Fruit fly (Drosophila melanogaster): Measurements from ENCODE around the gene CG31635.

The CG31635 gene

DNA sequence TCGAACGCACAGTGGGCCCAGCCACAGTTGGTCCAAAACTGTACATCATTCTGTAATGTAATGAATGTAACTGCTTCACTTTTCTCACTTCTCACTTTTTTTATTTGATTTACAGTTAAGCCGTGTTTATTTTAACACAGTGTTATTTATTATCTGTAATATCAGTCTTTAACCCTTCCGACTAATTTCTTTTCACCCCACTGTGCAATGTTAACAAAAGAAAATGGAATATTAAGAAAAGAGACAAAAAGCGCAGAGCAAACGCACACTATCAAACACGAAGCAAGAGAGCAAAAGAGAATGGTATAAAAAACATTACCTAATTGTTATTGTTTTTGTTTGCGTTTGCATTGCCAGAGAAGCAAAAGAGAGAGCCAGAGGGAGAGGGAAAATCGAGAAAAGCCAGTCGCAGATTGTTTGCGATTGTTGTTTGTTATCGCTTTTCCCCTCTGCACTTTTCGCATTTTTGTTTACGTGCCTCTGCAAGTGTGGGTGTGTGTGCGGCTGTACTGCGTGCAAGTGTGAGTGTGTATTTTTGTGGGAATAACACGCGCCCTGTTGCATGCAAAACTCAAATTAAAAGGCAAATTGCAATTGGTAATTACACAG, 1.7 kb downstream of the CG31635 start (continued):
- TF ChIP-seq sisA (GFP tag; IDR thresholded peaks at IDR 0.05) (peak; percentile 97), toy (GFP tag; IDR thresholded peaks at IDR 0.05) (peak; percentile 88), Eip74EF (GFP tag; optimal IDR thresholded peaks at IDR 0.05) (peak in 1 of 2 experiments; percentile 99), CTCF (GFP tag; optimal IDR thresholded peaks at IDR 0.05) (peak; percentile 78), Hmx (GFP tag; optimal IDR thresholded peaks at IDR 0.05) (no peak), CG10321 (GFP tag; IDR thresholded peaks at IDR 0.05) (peak; percentile 82), so (GFP tag; IDR thresholded peaks at IDR 0.05) (peak; percentile 97), az2 (GFP tag; optimal IDR thresholded peaks at IDR 0.05) (peak; percentile 99), Opbp (GFP tag; IDR thresholded peaks at IDR 0.05; ENCODE audit: partially characterized antibody) (peak; percentile 25; the same call in 1 of the 3 replicates), Usf (GFP tag; optimal IDR thresholded peaks at IDR 0.05) (peak; percentile 88), chn (GFP tag; optimal IDR thresholded peaks at IDR 0.05) (peak; percentile 99), Camta (GFP tag; optimal IDR thresholded peaks at IDR 0.05) (peak; percentile 99), zfh2 (GFP tag; optimal IDR thresholded peaks at IDR 0.05) (peak; percentile 94), pzg (GFP tag; optimal IDR thresholded peaks at IDR 0.05) (peak; percentile 15), gce (GFP tag; IDR thresholded peaks at IDR 0.05) (peak; percentile 97), danr (GFP tag; IDR thresholded peaks at IDR 0.05) (peak; percentile 95), CG30431 (GFP tag; optimal IDR thresholded peaks at IDR 0.05) (peak; percentile 98), ewg (GFP tag; optimal IDR thresholded peaks at IDR 0.05) (peak; percentile 97), CG2889 (GFP tag; IDR thresholded peaks at IDR 0.05) (peak; percentile 93), CG12391 (tag; optimal IDR thresholded peaks at IDR 0.05) (peak; percentile 99), her (GFP tag; optimal IDR thresholded peaks at IDR 0.05) (peak; percentile 97), grn (GFP tag; optimal IDR thresholded peaks at IDR 0.05) (peak; percentile 83), eyg (GFP tag; optimal IDR thresholded peaks at IDR 0.05) (peak; percentile 97), Ptx1 (GFP tag; IDR thresholded peaks at IDR 0.05) (peak; percentile 98), Dll (GFP tag; IDR thresholded peaks at IDR 0.05; ENCODE audit: partially characterized antibody) (peak; percentile 37; the same call in 1 of the 4 replicates), scrt (GFP tag; optimal IDR thresholded peaks at IDR 0.05) (peak; percentile 89), CG34224 (GFP tag; IDR thresholded peaks at IDR 0.05; ENCODE audit: partially characterized antibody) (no peak), nerfin-1 (tag; optimal IDR thresholded peaks at IDR 0.05) (peak; percentile 97), sens-2 (GFP tag; IDR thresholded peaks at IDR 0.05) (peak; percentile 96), CG15479 (GFP tag; optimal IDR thresholded peaks at IDR 0.05) (peak; percentile 89), Poxn (GFP tag; IDR thresholded peaks at IDR 0.05) (peak; percentile 88), Hr78 (GFP tag; optimal IDR thresholded peaks at IDR 0.05) (peak in 1 of 2 experiments; percentile 95), CG15696 (tag; optimal IDR thresholded peaks at IDR 0.05) (peak; percentile 95), CG17612 (GFP tag; IDR thresholded peaks at IDR 0.05) (peak; percentile 93), ttk (GFP tag; IDR thresholded peaks at IDR 0.05) (peak; percentile 97), sr (GFP tag; IDR thresholded peaks at IDR 0.05) (peak; percentile 90), Awh (GFP tag; IDR thresholded peaks at IDR 0.05) (peak; percentile 98), CG4360 (GFP tag; IDR thresholded peaks at IDR 0.05) (peak; percentile 80), tx (GFP tag; optimal IDR thresholded peaks at IDR 0.05) (peak; percentile 98), CG10654 (GFP tag; optimal IDR thresholded peaks at IDR 0.05) (peak; percentile 98), CG3995 (GFP tag; optimal IDR thresholded peaks at IDR 0.05) (peak; percentile 68), crc (GFP tag; optimal IDR thresholded peaks at IDR 0.05) (peak; percentile 98), CG8290 (GFP tag; optimal IDR thresholded peaks at IDR 0.05) (peak; percentile 97), CG8290 (tag; optimal IDR thresholded peaks at IDR 0.05) (peak; percentile 90 to 97), tap (tag; optimal IDR thresholded peaks at IDR 0.05) (peak; percentile 99), Doc2 (GFP tag; IDR thresholded peaks at IDR 0.05) (no peak; the same call in 1 of the 2 replicates), CG15011 (GFP tag; optimal IDR thresholded peaks at IDR 0.05) (peak; percentile 96), tll (GFP tag; optimal IDR thresholded peaks at IDR 0.05) (peak in 1 of 2 experiments; percentile 90), ash1 (GFP tag; optimal IDR thresholded peaks at IDR 0.05) (peak; percentile 79), Dp (GFP tag; optimal IDR thresholded peaks at IDR 0.05) (peak; percentile 35), Gsc (GFP tag; IDR thresholded peaks at IDR 0.05) (peak; percentile 86)

Data from whole organism, embryonic.